Worm (Caenorhabditis elegans) whole organism, L2 larva: Measurements from ENCODE around the gene rga-1.

Source experiments
- C34F6.9 ChIP-seq: fragments of 150-350 bp; optimal IDR thresholded peaks from 2 replicates; lab custom pipeline; 2014; ENCODE audit warnings: missing biosample characterization, missing genetic modification characterization
- R02D3.7 ChIP-seq: fragments of 150-350 bp; optimal IDR thresholded peaks from 2 replicates; lab custom pipeline; 2014; ENCODE audit warnings: missing biosample characterization, missing genetic modification characterization
- ZK546.5 ChIP-seq: sonication (generic microtip); optimal IDR thresholded peaks from 2 replicates; lab custom pipeline; 2017; ENCODE audit warnings: missing biosample characterization, missing genetic modification characterization
- aly-2 ChIP-seq: fragments of 150-350 bp; optimal IDR thresholded peaks from 2 replicates; lab custom pipeline; 2014; ENCODE audit warnings: missing biosample characterization, missing genetic modification characterization
- ama-1 ChIP-seq: fragments of 150-350 bp; optimal IDR thresholded peaks from 2 replicates; lab custom pipeline; 2018; ENCODE audit warnings: inconsistent platforms
- blmp-1 ChIP-seq: sonication (generic microtip); optimal IDR thresholded peaks from 2 replicates; lab custom pipeline; 2017; ENCODE audit warnings: missing genetic modification characterization, mild to moderate bottlenecking, missing compliant biosample characterization, antibody characterized with exemption, moderate library complexity; ENCODE audit not compliant: insufficient read depth
- ceh-16 ChIP-seq: fragments of 150-350 bp; optimal IDR thresholded peaks from 2 replicates; lab custom pipeline; 2014; ENCODE audit warnings: missing biosample characterization, missing genetic modification characterization
- ceh-82 ChIP-seq: fragments of 150-350 bp; optimal IDR thresholded peaks from 2 replicates; lab custom pipeline; 2014; ENCODE audit warnings: missing biosample characterization, missing genetic modification characterization
- crh-2 ChIP-seq: sonication (generic microtip); optimal IDR thresholded peaks from 2 replicates; lab custom pipeline; 2017; ENCODE audit warnings: missing biosample characterization, missing genetic modification characterization
- dmd-4 ChIP-seq: sonication (generic microtip); optimal IDR thresholded peaks from 2 replicates; lab custom pipeline; 2017; ENCODE audit warnings: missing biosample characterization, missing genetic modification characterization
- egl-27 ChIP-seq: sonication (generic microtip); optimal IDR thresholded peaks from 3 replicates; lab custom pipeline; 2017; ENCODE audit warnings: missing biosample characterization, missing genetic modification reagents, missing genetic modification characterization
- elt-1 ChIP-seq: fragments of 150-350 bp; optimal IDR thresholded peaks from 2 replicates; lab custom pipeline; 2014; ENCODE audit warnings: missing biosample characterization, missing genetic modification characterization
- elt-3 ChIP-seq: sonication (generic microtip); optimal IDR thresholded peaks from 2 replicates; lab custom pipeline; 2017; ENCODE audit warnings: missing biosample characterization, missing genetic modification characterization
- fos-1 ChIP-seq: fragments of 150-350 bp; optimal IDR thresholded peaks from 2 replicates; lab custom pipeline; 2014; ENCODE audit warnings: missing biosample characterization, missing genetic modification characterization
- gmeb-1 ChIP-seq: fragments of 150-350 bp; optimal IDR thresholded peaks from 2 replicates; lab custom pipeline; 2014; ENCODE audit warnings: missing biosample characterization, missing genetic modification characterization
- lin-13 ChIP-seq: fragments of 150-350 bp; optimal IDR thresholded peaks from 2 replicates; lab custom pipeline; 2014; ENCODE audit warnings: missing biosample characterization, missing genetic modification reagents, missing genetic modification characterization
- lsy-2 ChIP-seq, 2 experiments: fragments of 150-350 bp in 1 of 2; sonication (generic microtip) in 1 of 2; optimal IDR thresholded peaks; 2 replicates each; lab custom pipeline; 2014 to 2017; ENCODE audit warnings: missing biosample characterization in 2 of 2, missing genetic modification characterization in 2 of 2
- mab-5 ChIP-seq: fragments of 150-350 bp; optimal IDR thresholded peaks from 2 replicates; lab custom pipeline; 2014; ENCODE audit warnings: missing biosample characterization, missing genetic modification characterization
- mbf-1 ChIP-seq: sonication (generic microtip); optimal IDR thresholded peaks from 2 replicates; lab custom pipeline; 2017; ENCODE audit warnings: missing biosample characterization, missing genetic modification characterization
- mdl-1 ChIP-seq, 2 experiments: fragments of 150-350 bp in 1 of 2; sonication (generic microtip) in 1 of 2; optimal IDR thresholded peaks; 2 replicates each; lab custom pipeline; 2017; ENCODE audit warnings: missing biosample characterization in 2 of 2, missing genetic modification characterization in 2 of 2
- nhr-12 ChIP-seq: fragments of 150-350 bp; optimal IDR thresholded peaks from 2 replicates; lab custom pipeline; 2014; ENCODE audit warnings: missing biosample characterization, missing genetic modification characterization
- nhr-129 ChIP-seq: fragments of 150-350 bp; optimal IDR thresholded peaks from 2 replicates; lab custom pipeline; 2014; ENCODE audit warnings: missing biosample characterization, missing genetic modification characterization
- nhr-21 ChIP-seq: fragments of 150-350 bp; optimal IDR thresholded peaks from 2 replicates; lab custom pipeline; 2014; ENCODE audit warnings: missing biosample characterization, missing genetic modification characterization
- nhr-25 ChIP-seq: fragments of 150-350 bp; sonication (generic microtip); optimal IDR thresholded peaks from 3 replicates; lab custom pipeline; 2014; ENCODE audit warnings: missing biosample characterization, missing genetic modification characterization
- nhr-6 ChIP-seq: fragments of 150-350 bp; optimal IDR thresholded peaks from 2 replicates; lab custom pipeline; 2014; ENCODE audit warnings: missing biosample characterization, missing genetic modification characterization
- nhr-77 ChIP-seq: fragments of 150-350 bp; optimal IDR thresholded peaks from 2 replicates; lab custom pipeline; 2014; ENCODE audit warnings: missing biosample characterization, missing genetic modification characterization
- peb-1 ChIP-seq: fragments of 150-350 bp; optimal IDR thresholded peaks from 2 replicates; lab custom pipeline; 2014; ENCODE audit warnings: missing biosample characterization, missing genetic modification characterization
- sem-4 ChIP-seq: fragments of 150-350 bp; optimal IDR thresholded peaks from 2 replicates; lab custom pipeline; 2014; ENCODE audit warnings: missing biosample characterization, missing genetic modification reagents, missing genetic modification characterization
- skn-1 ChIP-seq: sonication (generic microtip); optimal IDR thresholded peaks from 2 replicates; lab custom pipeline; 2017; ENCODE audit warnings: missing biosample characterization, missing genetic modification characterization
- sma-3 ChIP-seq: sonication (generic microtip); optimal IDR thresholded peaks from 2 replicates; lab custom pipeline; 2016; ENCODE audit warnings: missing genetic modification reagents, missing genetic modification characterization, missing compliant biosample characterization
- sma-9 ChIP-seq, 2 experiments: fragments of 150-350 bp in 1 of 2; sonication (generic microtip) in 1 of 2; optimal IDR thresholded peaks; 2 replicates each; lab custom pipeline; 2014 to 2016; ENCODE audit warnings: missing genetic modification characterization in 2 of 2, mild to moderate bottlenecking in 1 of 2, missing biosample characterization in 1 of 2, missing compliant biosample characterization in 1 of 2, missing genetic modification reagents in 1 of 2, moderate library complexity in 1 of 2
- snpc-4 ChIP-seq: fragments of 150-350 bp; optimal IDR thresholded peaks from 2 replicates; lab custom pipeline; 2014; ENCODE audit warnings: missing biosample characterization, missing genetic modification characterization
- unc-55 ChIP-seq: fragments of 150-350 bp; sonication (generic microtip); optimal IDR thresholded peaks from 3 replicates; lab custom pipeline; 2014; ENCODE audit warnings: missing biosample characterization, missing genetic modification reagents, missing genetic modification characterization
- unc-62 ChIP-seq: fragments of 150-350 bp; optimal IDR thresholded peaks from 2 replicates; lab custom pipeline; 2014; ENCODE audit warnings: missing biosample characterization, missing genetic modification reagents, missing genetic modification characterization
- zag-1 ChIP-seq: fragments of 150-350 bp; optimal IDR thresholded peaks from 2 replicates; lab custom pipeline; 2014; ENCODE audit warnings: missing biosample characterization, missing genetic modification characterization
- ztf-11 ChIP-seq: sonication (generic microtip); optimal IDR thresholded peaks from 2 replicates; lab custom pipeline; 2017; ENCODE audit warnings: missing biosample characterization, missing genetic modification characterization
- ztf-4 ChIP-seq: fragments of 150-350 bp; optimal IDR thresholded peaks from 2 replicates; lab custom pipeline; 2014; ENCODE audit warnings: missing biosample characterization, missing genetic modification characterization

The rga-1 gene

ce11 chrII:11459883-11460282 lies 4.8 kb upstream of the rga-1 start:
- peak; percentile 12 for TF ChIP-seq skn-1 (tag; lab: Kevin White, UChicago)
- TF ChIP-seq fos-1 (tag; lab: Kevin White, UChicago) = peak; percentile 52
- TF ChIP-seq sma-9 (GFP tag; optimal IDR thresholded peaks at IDR 0.05; lab: Kevin White, UChicago) = no peak
- no peak for TF ChIP-seq sma-9 (tag; optimal IDR thresholded peaks at IDR 0.05; lab: Kevin White, UChicago)

ce11 chrII:11463899-11464298 lies 795 bp upstream of the rga-1 start:
- no peak for TF ChIP-seq ZK546.5
- peak; percentile 32 for TF ChIP-seq unc-55 (GFP tag; lab: Kevin White, UChicago)
- no peak for TF ChIP-seq sma-3 (GFP tag; lab: Kevin White, UChicago)
- peak; percentile 14 for TF ChIP-seq R02D3.7
- TF ChIP-seq sma-9 (GFP tag; optimal IDR thresholded peaks at IDR 0.05; lab: Kevin White, UChicago) = peak; percentile 15
- TF ChIP-seq sma-9 (tag; optimal IDR thresholded peaks at IDR 0.05; lab: Kevin White, UChicago) = no peak

ce11 chrII:11467541-11467940 lies 2.8 kb downstream of the rga-1 start, which contains the start of gene klp-17:
Gene klp-17, minus strand, starts transcription at chrII:11467641.
- no peak for TF ChIP-seq ztf-11
- TF ChIP-seq gmeb-1 = no peak
- no peak for TF ChIP-seq ZK546.5
- TF ChIP-seq zag-1 (tag; lab: Kevin White, UChicago) = no peak
- TF ChIP-seq unc-62 (GFP tag; lab: Kevin White, UChicago) = no peak
- no peak for TF ChIP-seq mbf-1
- no peak for TF ChIP-seq mab-5
- TF ChIP-seq aly-2 (tag; lab: Kevin White, UChicago) = no peak
- TF ChIP-seq egl-27 (tag; lab: Kevin White, UChicago) = no peak
- no peak for TF ChIP-seq sma-3 (GFP tag; lab: Kevin White, UChicago)

- TF ChIP-seq nhr-25 (tag; lab: Kevin White, UChicago) (no peak), mdl-1 (tag; optimal IDR thresholded peaks at IDR 0.05; lab: Kevin White, UChicago) (no peak), egl-27 (tag; lab: Kevin White, UChicago) (no peak), unc-55 (GFP tag; lab: Kevin White, UChicago) (no peak), fos-1 (tag; lab: Kevin White, UChicago) (peak; percentile 58), zag-1 (tag; lab: Kevin White, UChicago) (no peak), nhr-129 (tag; lab: Kevin White, UChicago) (no peak), C34F6.9 (tag; lab: Kevin White, UChicago) (peak; percentile 21), elt-3 (tag; lab: Kevin White, UChicago) (no peak), mab-5 (no peak), ceh-82 (no peak), ama-1 (no peak), crh-2 (peak; percentile 40), nhr-77 (no peak), nhr-21 (tag; lab: Kevin White, UChicago) (no peak), peb-1 (tag; lab: Kevin White, UChicago) (no peak), sma-9 (GFP tag; optimal IDR thresholded peaks at IDR 0.05; lab: Kevin White, UChicago) (peak; percentile 17), sma-9 (tag; optimal IDR thresholded peaks at IDR 0.05; lab: Kevin White, UChicago) (no peak), snpc-4 (no peak), lsy-2 (tag; optimal IDR thresholded peaks at IDR 0.05; lab: Kevin White, UChicago) (peak in 1 of 2 experiments; percentile 14)
Measured at ce11 chrII:11469574-11470108, 4.9 kb downstream of the rga-1 start, which contains the start of gene cisd-1. Gene cisd-1, minus strand, starts transcription at chrII:11469624.

ce11 chrII:11471916-11472315 lies 7.2 kb downstream of the rga-1 start, which contains the start of gene mfn-1:
Gene mfn-1, minus strand, starts transcription at chrII:11472016.
- TF ChIP-seq mbf-1 = no peak

- TF ChIP-seq nhr-129 (tag; lab: Kevin White, UChicago) = peak; percentile 36
- TF ChIP-seq nhr-77 = no peak
- peak; percentile 21 for TF ChIP-seq C34F6.9 (tag; lab: Kevin White, UChicago)
- TF ChIP-seq crh-2 = peak; percentile 42
- no peak for TF ChIP-seq ztf-4
- no peak for TF ChIP-seq dmd-4
- TF ChIP-seq gmeb-1 = peak; percentile 25
- peak in 1 of 2 experiments; percentile 55 for TF ChIP-seq mdl-1 (tag; optimal IDR thresholded peaks at IDR 0.05; lab: Kevin White, UChicago)
- TF ChIP-seq ZK546.5 = no peak
- no peak for TF ChIP-seq nhr-6 (tag; lab: Kevin White, UChicago)
- peak; percentile 62 for TF ChIP-seq nhr-25 (tag; lab: Kevin White, UChicago)
- TF ChIP-seq elt-1 (tag; lab: Kevin White, UChicago) = no peak
- TF ChIP-seq mab-5 = no peak
- peak in 1 of 2 experiments; percentile 23 for TF ChIP-seq lsy-2 (tag; optimal IDR thresholded peaks at IDR 0.05; lab: Kevin White, UChicago)
- no peak for TF ChIP-seq aly-2 (tag; lab: Kevin White, UChicago)
- no peak for TF ChIP-seq elt-3 (tag; lab: Kevin White, UChicago)
- no peak for TF ChIP-seq ceh-16 (tag; lab: Kevin White, UChicago)
- TF ChIP-seq sma-9 (GFP tag; optimal IDR thresholded peaks at IDR 0.05; lab: Kevin White, UChicago) = peak; percentile 80
- TF ChIP-seq sma-9 (tag; optimal IDR thresholded peaks at IDR 0.05; lab: Kevin White, UChicago) = no peak
- no peak for TF ChIP-seq ama-1
- TF ChIP-seq nhr-21 (tag; lab: Kevin White, UChicago) = peak; percentile 79
- TF ChIP-seq skn-1 (tag; lab: Kevin White, UChicago) = no peak
- peak; percentile 21 for TF ChIP-seq sem-4
- peak; percentile 53 for TF ChIP-seq sma-3 (GFP tag; lab: Kevin White, UChicago)
- no peak for TF ChIP-seq lin-13 (GFP tag; lab: Kevin White, UChicago)
- TF ChIP-seq nhr-12 = no peak
- no peak for TF ChIP-seq peb-1 (tag; lab: Kevin White, UChicago)
- TF ChIP-seq mbf-1 = no peak
- TF ChIP-seq blmp-1 (tag; lab: Kevin White, UChicago) = peak; percentile 95
- no peak for TF ChIP-seq unc-55 (GFP tag; lab: Kevin White, UChicago)
- TF ChIP-seq snpc-4 = no peak
- peak; percentile 81 for TF ChIP-seq fos-1 (tag; lab: Kevin White, UChicago)
Measured at ce11 chrII:11472542-11472941, 7.8 kb downstream of the rga-1 start.
